Fruit fly (Drosophila melanogaster): ENCODE measurements around the gene CG5217.

- TF ChIP-seq Camta (GFP tag; optimal IDR thresholded peaks at IDR 0.05) (no peak), CG12769 (tag; optimal IDR thresholded peaks at IDR 0.05) (no peak), Neu2 (GFP tag; optimal IDR thresholded peaks at IDR 0.05; ENCODE audit: borderline replicate concordance) (no peak), CG10267 (tag; optimal IDR thresholded peaks at IDR 0.05) (no peak), CG17328 (GFP tag; IDR thresholded peaks at IDR 0.05) (no peak), GATAe (GFP tag; conservative IDR thresholded peaks at IDR 0.05) (no peak), CG2202 (tag; optimal IDR thresholded peaks at IDR 0.05) (no peak), jing (GFP tag; optimal IDR thresholded peaks at IDR 0.05) (no peak), CG10979 (tag; optimal IDR thresholded peaks at IDR 0.05) (no peak), h (optimal IDR thresholded peaks at IDR 0.05) (no peak), CG7786 (GFP tag; optimal IDR thresholded peaks at IDR 0.05) (no peak), CrebB (tag; optimal IDR thresholded peaks at IDR 0.05) (no peak)
Observed at dm6 chr3R:19221350-19221749, 26.6 kb downstream of the CG5217 start.

Measured in whole organism, embryonic.